Worm (Caenorhabditis elegans): ENCODE measurements around the gene fbxc-45.
"Not testable (repeated sequence)": the region's sequence is repeated elsewhere in the genome, so short reads cannot be mapped to it uniquely, and the experiment has no call there.

ce11 chrIV:2917729-2918128 is 4.3 kb downstream of the fbxc-45 start, which contains the start of gene Y54G2A.50:
- TF ChIP-seq him-1, dao-5, W03F9.2 (tag; optimal IDR thresholded peaks at IDR 0.05): not testable (repeated sequence)

All from whole organism, L4/young adult.